Worm (Caenorhabditis elegans): ENCODE measurements around the gene Y54F10AM.15.
A peak's percentile ranks its signal among the peaks of the same experiment; 100 is the strongest.

Y54F10AM.15 gene

ce11 chrIII:2532716-2533115 lies 4.2 kb upstream of the Y54F10AM.15 start (continued):
- TF ChIP-seq fkh-8 (tag; optimal IDR thresholded peaks at IDR 0.05) (peak; percentile 82), alr-1 (tag; optimal IDR thresholded peaks at IDR 0.05; ENCODE audit: borderline replicate concordance) (no peak), nhr-77 (tag; optimal IDR thresholded peaks at IDR 0.05) (no peak), nhr-76 (tag; optimal IDR thresholded peaks at IDR 0.05) (no peak), unc-98 (GFP tag; IDR thresholded peaks at IDR 0.05) (no peak), blmp-1 (tag; optimal IDR thresholded peaks at IDR 0.05) (no peak), hlh-17 (GFP tag; optimal IDR thresholded peaks at IDR 0.05; ENCODE audit: borderline replicate concordance) (no peak), unc-130 (tag; optimal IDR thresholded peaks at IDR 0.05) (no peak), aha-1 (tag; optimal IDR thresholded peaks at IDR 0.05) (no peak), efl-1 (optimal IDR thresholded peaks at IDR 0.05) (peak; percentile 2 to 32), efl-1 (GFP tag; optimal IDR thresholded peaks at IDR 0.05 in 1 of 2) (peak in 1 of 2 experiments; percentile 18), ceh-8 (GFP tag; optimal IDR thresholded peaks at IDR 0.05) (no peak), nhr-237 (tag; optimal IDR thresholded peaks at IDR 0.05) (no peak), Y116A8C.19 (tag; optimal IDR thresholded peaks at IDR 0.05; ENCODE audit: borderline replicate concordance) (no peak), lsy-2 (tag; optimal IDR thresholded peaks at IDR 0.05) (peak; percentile 29 to 44), efl-3 (GFP tag; optimal IDR thresholded peaks at IDR 0.05) (no peak), unc-62 (GFP tag; optimal IDR thresholded peaks at IDR 0.05) (no peak), F16B12.6 (tag; optimal IDR thresholded peaks at IDR 0.05) (no peak), lin-15B (tag; optimal IDR thresholded peaks at IDR 0.05) (no peak), skn-1 (tag; optimal IDR thresholded peaks at IDR 0.05) (no peak), ceh-88 (GFP tag; IDR thresholded peaks at IDR 0.05) (no peak), nhr-12 (tag; optimal IDR thresholded peaks at IDR 0.05) (no peak), sup-37 (GFP tag; optimal IDR thresholded peaks at IDR 0.05) (no peak), fkh-4 (tag; optimal IDR thresholded peaks at IDR 0.05; ENCODE audit: borderline replicate concordance) (no peak), ztf-11 (tag; optimal IDR thresholded peaks at IDR 0.05) (peak in 1 of 2 experiments; percentile 45), nhr-47 (tag; optimal IDR thresholded peaks at IDR 0.05) (peak; percentile 73), vab-15 (tag; optimal IDR thresholded peaks at IDR 0.05) (no peak), ama-1 (optimal IDR thresholded peaks at IDR 0.05) (no peak), grh-1 (GFP tag; IDR thresholded peaks at IDR 0.05) (no peak), C16A3.4 (tag; optimal IDR thresholded peaks at IDR 0.05) (no peak), nhr-84 (tag; optimal IDR thresholded peaks at IDR 0.05) (no peak), lin-13 (GFP tag; optimal IDR thresholded peaks at IDR 0.05) (peak; percentile 28), mdl-1 (tag; optimal IDR thresholded peaks at IDR 0.05) (peak in 1 of 2 experiments; percentile 37), unc-30 (tag; optimal IDR thresholded peaks at IDR 0.05) (no peak), ceh-63 (GFP tag; optimal IDR thresholded peaks at IDR 0.05) (no peak), dpl-1 (GFP tag; optimal IDR thresholded peaks at IDR 0.05) (peak in 1 of 3 experiments; percentile 28), nhr-71 (tag; optimal IDR thresholded peaks at IDR 0.05) (peak; percentile 72), ceh-90 (tag; optimal IDR thresholded peaks at IDR 0.05) (no peak), C04F5.9 (tag; optimal IDR thresholded peaks at IDR 0.05) (no peak), xbp-1 (tag; optimal IDR thresholded peaks at IDR 0.05) (peak; percentile 15), egl-13 (tag; optimal IDR thresholded peaks at IDR 0.05) (peak; percentile 79), pag-3 (tag; optimal IDR thresholded peaks at IDR 0.05; ENCODE audit: borderline replicate concordance, insufficient read depth) (no peak), pax-3 (tag; optimal IDR thresholded peaks at IDR 0.05) (no peak), ceh-82 (tag; optimal IDR thresholded peaks at IDR 0.05) (peak in 1 of 3 experiments; percentile 30), unc-86 (tag; optimal IDR thresholded peaks at IDR 0.05) (peak; percentile 81), mef-2 (tag; optimal IDR thresholded peaks at IDR 0.05) (no peak), lin-14 (GFP tag; optimal IDR thresholded peaks at IDR 0.05) (peak; percentile 88), C34B4.2 (tag; optimal IDR thresholded peaks at IDR 0.05) (no peak)

Measured in whole organism, L1 larva.